Worm (Caenorhabditis elegans) whole organism, L4 larva: ENCODE results near the gene C52E4.12.

Experiments
- D1046.2 ChIP-seq: fragments of 200-800 bp; sonication (Bioruptor generic); IDR thresholded peaks from 2 replicates; pipeline ENCODE4 v1.3.6; 2022; ENCODE audit warnings: missing genetic modification characterization, missing compliant biosample characterization
- F44E2.7 ChIP-seq: fragments of 200-800 bp; sonication (Bioruptor generic); IDR thresholded peaks from 2 replicates; pipeline ENCODE4 v2.1.2; 2022; ENCODE audit warnings: missing genetic modification characterization, missing compliant biosample characterization
- ceh-44 ChIP-seq: fragments of 200-800 bp; sonication (Bioruptor generic); IDR thresholded peaks from 2 replicates; pipeline ENCODE4 v1.3.6; 2022; ENCODE audit warnings: missing genetic modification reagents, missing genetic modification characterization, missing compliant biosample characterization
- daf-16 ChIP-seq, 3 experiments: sonication (generic microtip); optimal IDR thresholded peaks; 2 replicates each; lab custom pipeline; 2016 to 2017; ENCODE audit warnings: missing genetic modification characterization in 3 of 3, missing genetic modification reagents in 3 of 3, mild to moderate bottlenecking in 2 of 3, missing compliant biosample characterization in 2 of 3, missing biosample characterization in 1 of 3, moderate library complexity in 1 of 3
- daf-19 ChIP-seq: fragments of 200-800 bp; sonication (Bioruptor generic); conservative IDR thresholded peaks from 2 replicates; pipeline ENCODE4 v1.3.6; 2022; ENCODE audit warnings: missing genetic modification characterization, missing compliant biosample characterization
- dmd-6 ChIP-seq: fragments of 200-800 bp; sonication (Bioruptor generic); IDR thresholded peaks from 2 replicates; pipeline ENCODE4 v1.3.6; 2022; ENCODE audit warnings: missing genetic modification reagents, missing genetic modification characterization, missing compliant biosample characterization
- dmd-8 ChIP-seq: fragments of 200-800 bp; sonication (Bioruptor generic); IDR thresholded peaks from 2 replicates; pipeline ENCODE4 v1.3.6; 2022; ENCODE audit warnings: missing genetic modification characterization, missing compliant biosample characterization
- duxl-1 ChIP-seq: sonication (generic microtip); optimal IDR thresholded peaks from 2 replicates; lab custom pipeline; 2016; ENCODE audit warnings: mild to moderate bottlenecking, missing genetic modification characterization, moderate library complexity, missing compliant biosample characterization; ENCODE audit not compliant: poor library complexity
- dve-1 ChIP-seq: sonication (generic microtip); optimal IDR thresholded peaks from 2 replicates; lab custom pipeline; 2017; ENCODE audit warnings: antibody characterized with exemption, mild to moderate bottlenecking, missing genetic modification characterization, missing compliant biosample characterization; ENCODE audit not compliant: insufficient read depth
- fkh-10 ChIP-seq: fragments of 150-350 bp; optimal IDR thresholded peaks from 2 replicates; lab custom pipeline; 2014; ENCODE audit warnings: missing biosample characterization, missing genetic modification reagents, missing genetic modification characterization
- gei-8 ChIP-seq: fragments of 200-800 bp; sonication (Bioruptor generic); optimal IDR thresholded peaks from 2 replicates; lab custom pipeline; 2018; ENCODE audit warnings: mild to moderate bottlenecking, missing genetic modification characterization, missing compliant biosample characterization
- hlh-11 ChIP-seq: fragments of 200-800 bp; sonication (Bioruptor generic); optimal IDR thresholded peaks from 2 replicates; lab custom pipeline; 2018; ENCODE audit warnings: mild to moderate bottlenecking, missing genetic modification characterization, missing compliant biosample characterization
- hlh-30 ChIP-seq: sonication (generic microtip); optimal IDR thresholded peaks from 2 replicates; lab custom pipeline; 2017; ENCODE audit warnings: antibody characterized with exemption, mild to moderate bottlenecking, missing genetic modification characterization, missing compliant biosample characterization; ENCODE audit not compliant: insufficient read depth
- lin-1 ChIP-seq: fragments of 200-800 bp; sonication (Bioruptor generic); IDR thresholded peaks from 2 replicates; pipeline ENCODE4 v1.3.6; 2022; ENCODE audit warnings: missing genetic modification reagents, missing genetic modification characterization, missing compliant biosample characterization
- lin-39 ChIP-seq: fragments of 150-350 bp; optimal IDR thresholded peaks from 2 replicates; lab custom pipeline; 2014; ENCODE audit warnings: missing biosample characterization, missing genetic modification reagents, missing genetic modification characterization
- lir-3 ChIP-seq: sonication (generic microtip); optimal IDR thresholded peaks from 2 replicates; lab custom pipeline; 2016; ENCODE audit warnings: mild to moderate bottlenecking, missing genetic modification characterization, missing compliant biosample characterization
- lsy-2 ChIP-seq, 2 experiments: fragments of 150-350 bp in 1 of 2; sonication (generic microtip) in 1 of 2; optimal IDR thresholded peaks; 2 replicates each; lab custom pipeline; 2014 to 2017; ENCODE audit warnings: missing biosample characterization in 2 of 2, missing genetic modification characterization in 2 of 2
- mdt-29 ChIP-seq: fragments of 200-800 bp; sonication (Bioruptor generic); IDR thresholded peaks from 2 replicates; pipeline ENCODE4 v1.3.6; 2022; ENCODE audit warnings: missing genetic modification reagents, missing genetic modification characterization, missing compliant biosample characterization
- mes-2 ChIP-seq: sonication (generic microtip); optimal IDR thresholded peaks from 2 replicates; lab custom pipeline; 2016; ENCODE audit warnings: missing genotype, mild to moderate bottlenecking, missing genetic modification characterization, missing compliant biosample characterization; ENCODE audit not compliant: poor library complexity, severe bottlenecking
- nhr-28 ChIP-seq: fragments of 150-350 bp; optimal IDR thresholded peaks from 2 replicates; lab custom pipeline; 2014; ENCODE audit warnings: missing biosample characterization, missing genetic modification characterization
- nhr-41 ChIP-seq: fragments of 200-800 bp; sonication (Bioruptor generic); IDR thresholded peaks from 2 replicates; pipeline ENCODE4 v1.3.6; 2022; ENCODE audit warnings: missing genetic modification reagents, missing genetic modification characterization, missing compliant biosample characterization
- nhr-42 ChIP-seq: fragments of 200-800 bp; sonication (Bioruptor generic); IDR thresholded peaks from 2 replicates; pipeline ENCODE4 v1.3.6; 2022; ENCODE audit warnings: missing genetic modification characterization, missing compliant biosample characterization
- nhr-6 ChIP-seq: fragments of 150-350 bp; optimal IDR thresholded peaks from 2 replicates; lab custom pipeline; 2014; ENCODE audit warnings: missing biosample characterization, missing genetic modification characterization
- nhr-77 ChIP-seq: fragments of 150-350 bp; optimal IDR thresholded peaks from 2 replicates; lab custom pipeline; 2014; ENCODE audit warnings: missing biosample characterization, missing genetic modification characterization
- pha-4 ChIP-seq, 2 experiments: fragments of 150-350 bp in 1 of 2; fragments of 200-800 bp in 1 of 2; sonication (Bioruptor generic) in 1 of 2; IDR thresholded peaks in 1 of 2; optimal IDR thresholded peaks in 1 of 2; 2 replicates each; pipeline versions ENCODE4 v1.3.6 to Lab custom; 2014 to 2022; ENCODE audit warnings: missing genetic modification characterization in 2 of 2, missing genetic modification reagents in 2 of 2, missing biosample characterization in 1 of 2, missing compliant biosample characterization in 1 of 2
- php-3 ChIP-seq: fragments of 200-800 bp; sonication (Bioruptor generic); IDR thresholded peaks from 2 replicates; pipeline ENCODE4 v1.3.6; 2022; ENCODE audit warnings: missing genetic modification reagents, missing genetic modification characterization, missing compliant biosample characterization
- pqm-1 ChIP-seq: sonication (generic microtip); optimal IDR thresholded peaks from 2 replicates; lab custom pipeline; 2017; ENCODE audit warnings: missing biosample characterization, missing genetic modification characterization
- sdz-12 ChIP-seq: fragments of 200-800 bp; sonication (Bioruptor generic); optimal IDR thresholded peaks from 2 replicates; lab custom pipeline; 2018; ENCODE audit warnings: mild to moderate bottlenecking, missing genetic modification characterization, missing compliant biosample characterization
- snpc-1.2 ChIP-seq: fragments of 200-800 bp; sonication (Bioruptor generic); IDR thresholded peaks from 2 replicates; pipeline ENCODE4 v1.3.6; 2022; ENCODE audit warnings: missing genetic modification reagents, missing genetic modification characterization, missing compliant biosample characterization
- snpc-4 ChIP-seq: fragments of 150-350 bp; optimal IDR thresholded peaks from 2 replicates; lab custom pipeline; 2014; ENCODE audit warnings: missing biosample characterization, missing genetic modification characterization
- spr-1 ChIP-seq: sonication (generic microtip); optimal IDR thresholded peaks from 2 replicates; lab custom pipeline; 2016; ENCODE audit warnings: mild to moderate bottlenecking, missing genetic modification characterization, missing compliant biosample characterization
- unc-62 ChIP-seq, 3 experiments: fragments of 150-350 bp in 1 of 3; sonication (generic microtip); optimal IDR thresholded peaks in 2 of 3; peaks in 1 of 3; 1 replicate in 1 of 3; 2 replicates in 2 of 3; lab custom pipeline; 2014 to 2017; ENCODE audit warnings: missing biosample characterization in 3 of 3, missing genetic modification characterization in 3 of 3, missing genetic modification reagents in 3 of 3, missing genotype in 1 of 3
- zfp-2 ChIP-seq: sonication (generic microtip); optimal IDR thresholded peaks from 2 replicates; lab custom pipeline; 2016; ENCODE audit warnings: mild to moderate bottlenecking, missing genetic modification characterization, missing compliant biosample characterization
- zfp-3 ChIP-seq: fragments of 200-800 bp; sonication (Bioruptor generic); conservative IDR thresholded peaks from 2 replicates; pipeline ENCODE4 v1.3.6; 2022; ENCODE audit warnings: missing genetic modification reagents, missing genetic modification characterization, missing compliant biosample characterization

Gene C52E4.12

DNA sequence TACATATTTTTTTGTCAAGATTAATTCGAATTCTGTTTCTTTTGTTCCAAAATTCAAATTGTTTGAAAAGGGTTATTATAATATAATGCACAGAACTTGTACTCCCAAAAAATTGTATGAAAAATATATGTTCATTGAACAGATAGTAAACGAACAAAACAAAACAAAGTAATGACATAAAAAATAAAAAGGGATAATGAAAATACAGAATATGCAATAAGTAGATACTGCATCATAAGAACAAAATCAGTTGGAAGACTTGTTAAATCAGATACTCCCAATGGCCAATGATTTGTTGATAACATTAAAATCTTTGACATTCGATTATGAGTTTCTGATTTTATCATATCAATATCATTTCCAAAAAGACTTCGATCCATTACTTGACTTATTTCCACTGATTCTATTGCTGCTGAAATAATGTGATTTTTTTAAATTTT is 8.6 kb downstream of the C52E4.12 start (continued):
- TF ChIP-seq mdt-29 (GFP tag; lab: Robert Waterston, UW), result no peak
- TF ChIP-seq nhr-77, result peak; percentile 96

DNA sequence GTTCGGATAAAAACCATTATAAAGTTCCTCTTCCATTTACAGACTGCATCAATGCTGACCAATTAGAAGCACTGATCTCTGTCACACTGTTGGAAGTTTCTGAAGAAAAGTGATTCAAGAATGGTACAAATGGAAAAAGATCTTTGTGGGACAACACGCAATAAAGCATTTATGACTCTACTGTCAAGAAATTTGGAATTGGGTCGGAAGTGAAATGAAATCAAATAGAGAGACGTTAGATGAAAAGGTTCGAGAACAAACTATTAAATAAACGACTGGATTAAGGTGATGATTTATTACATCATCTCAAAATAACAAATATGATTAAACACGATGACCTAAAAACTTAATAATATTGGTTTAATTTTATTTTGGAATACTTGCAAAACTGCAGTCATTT is 10.5 kb downstream of the C52E4.12 start, which contains the start of gene F57F5.3:
Gene F57F5.3, minus strand, starts transcription at position 101 of the 400 bp plus-strand sequence.
- TF ChIP-seq snpc-4, result no peak
- no peak for TF ChIP-seq nhr-41 (GFP tag; lab: Robert Waterston, UW)
- TF ChIP-seq dmd-8, result no peak
- TF ChIP-seq D1046.2 (GFP tag; lab: Robert Waterston, UW), result no peak
- TF ChIP-seq lsy-2 (tag; optimal IDR thresholded peaks at IDR 0.05; lab: Kevin White, UChicago), result no peak
- TF ChIP-seq nhr-42 (GFP tag; lab: Robert Waterston, UW), result no peak
- no peak for TF ChIP-seq snpc-1.2
- no peak for TF ChIP-seq gei-8 (GFP tag; lab: Kevin White, UChicago)
- TF ChIP-seq, all 104 proteins: peak for 0

DNA sequence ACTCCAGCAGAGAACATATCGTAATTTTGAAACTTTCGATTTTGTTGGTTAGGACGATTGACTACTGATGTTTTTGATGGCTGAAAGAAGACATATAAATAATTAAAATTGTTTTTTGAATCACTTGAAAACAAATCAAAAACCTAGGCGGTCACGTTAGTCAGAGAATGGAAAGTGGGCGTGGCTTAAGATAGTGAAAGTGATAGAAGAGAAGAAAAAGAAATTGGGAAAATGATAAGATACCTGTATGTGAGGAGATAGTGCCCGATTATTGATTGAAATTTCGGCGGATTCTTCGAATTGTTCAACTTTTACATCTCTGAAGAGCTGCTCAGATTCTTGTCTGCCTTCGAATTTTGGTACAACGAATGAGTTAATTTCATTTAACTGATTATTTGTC is 15.7 kb downstream of the C52E4.12 start:
- TF ChIP-seq F44E2.7 (GFP tag; lab: Robert Waterston, UW) (no peak), unc-62 (GFP tag; optimal IDR thresholded peaks at IDR 0.05 in 1 of 2; lab: Kevin White, UChicago) (peak in 1 of 2 experiments; percentile 76), unc-62 (tag; optimal IDR thresholded peaks at IDR 0.05; lab: Kevin White, UChicago) (no peak), hlh-30 (tag; lab: Kevin White, UChicago) (peak; percentile 5), nhr-28 (peak; percentile 61)

DNA sequence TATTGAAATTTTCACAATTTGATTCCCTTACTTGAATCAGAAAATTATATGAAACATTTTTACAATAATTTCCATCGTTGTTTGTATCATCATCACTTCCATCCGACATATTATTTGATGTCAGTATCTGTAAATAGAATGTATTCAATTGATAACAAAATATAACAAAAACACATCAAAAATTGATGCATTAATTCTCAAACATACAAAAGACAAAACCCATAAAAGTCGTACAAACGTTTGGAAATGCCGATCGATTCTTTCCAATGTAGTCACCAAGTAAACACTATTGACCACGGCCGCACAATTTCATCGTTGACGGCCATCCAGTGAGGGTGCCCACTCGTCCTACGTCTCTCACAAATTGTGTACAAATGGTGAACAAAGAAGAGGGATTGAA is 17.3 kb downstream of the C52E4.12 start, which contains the start of gene add-2:
Gene add-2, minus strand, starts transcription at position 109 of the 400 bp plus-strand sequence.
- TF ChIP-seq lin-39 (tag; lab: Kevin White, UChicago) (no peak), dmd-8 (no peak), lir-3 (tag; lab: Kevin White, UChicago) (no peak), lin-1 (no peak), spr-1 (tag; lab: Kevin White, UChicago) (no peak), php-3 (GFP tag; lab: Robert Waterston, UW) (peak; percentile 81), hlh-11 (tag; lab: Kevin White, UChicago) (peak; percentile 29), nhr-77 (peak; percentile 31), pqm-1 (tag; lab: Kevin White, UChicago) (peak; percentile 14), ceh-44 (GFP tag; lab: Robert Waterston, UW) (no peak), pha-4 (GFP tag; IDR thresholded peaks at IDR 0.05; lab: Robert Waterston, UW) (no peak), pha-4 (tag; optimal IDR thresholded peaks at IDR 0.05; lab: Kevin White, UChicago) (no peak), zfp-3 (no peak), daf-19 (GFP tag; lab: Robert Waterston, UW) (no peak), daf-16 (GFP tag; optimal IDR thresholded peaks at IDR 0.05; lab: Kevin White, UChicago) (no peak), daf-16 (tag; optimal IDR thresholded peaks at IDR 0.05; lab: Kevin White, UChicago) (peak; percentile 87), D1046.2 (GFP tag; lab: Robert Waterston, UW) (no peak), unc-62 (GFP tag; optimal IDR thresholded peaks at IDR 0.05 in 1 of 2; lab: Kevin White, UChicago) (peak in 1 of 2 experiments; percentile 6), unc-62 (tag; optimal IDR thresholded peaks at IDR 0.05; lab: Kevin White, UChicago) (no peak), dmd-6 (GFP tag; lab: Robert Waterston, UW) (peak; percentile 34; the same call in 1 of the 2 replicates), dve-1 (tag; lab: Kevin White, UChicago) (peak; percentile 43), mes-2 (tag; lab: Kevin White, UChicago) (no peak), nhr-6 (tag; lab: Kevin White, UChicago) (no peak), nhr-42 (GFP tag; lab: Robert Waterston, UW) (no peak), zfp-2 (tag; lab: Kevin White, UChicago) (no peak), fkh-10 (no peak), duxl-1 (tag; lab: Kevin White, UChicago) (no peak), sdz-12 (GFP tag; lab: Kevin White, UChicago) (no peak)
